Fruit fly (Drosophila melanogaster) whole organism, embryonic: Measurements from ENCODE around the gene Cog1.
A peak's percentile ranks its signal among the peaks of the same experiment; 100 is the strongest.

Experiments used
- Atf3 ChIP-seq: fragments of 200-800 bp; sonication (Bioruptor generic); optimal IDR thresholded peaks from 3 replicates; lab custom pipeline; 2016; ENCODE audit warnings: missing biosample characterization, missing genetic modification characterization
- CG10543 ChIP-seq: fragments of 200-800 bp; sonication (Bioruptor generic); optimal IDR thresholded peaks from 3 replicates; lab custom pipeline; 2017; ENCODE audit warnings: missing biosample characterization, mild to moderate bottlenecking, missing genetic modification characterization, moderate library complexity
- CG11504 ChIP-seq: fragments of 200-800 bp; sonication (Bioruptor generic); optimal IDR thresholded peaks from 3 replicates; lab custom pipeline; 2019; ENCODE audit warnings: missing biosample characterization, mild to moderate bottlenecking, missing genetic modification characterization, moderate library complexity
- CG11560 ChIP-seq: fragments of 200-800 bp; sonication (Bioruptor generic); IDR thresholded peaks from 3 replicates; pipeline ENCODE4 v1.3.6; 2022; ENCODE audit warnings: missing biosample characterization, missing genetic modification characterization
- CG12071 ChIP-seq: fragments of 200-800 bp; sonication (Bioruptor generic); optimal IDR thresholded peaks from 3 replicates; lab custom pipeline; 2018; ENCODE audit warnings: missing biosample characterization, mild to moderate bottlenecking, missing genetic modification characterization
- CG15269 ChIP-seq: fragments of 200-800 bp; sonication (Bioruptor generic); optimal IDR thresholded peaks from 2 replicates; lab custom pipeline; 2018; ENCODE audit warnings: missing biosample characterization, mild to moderate bottlenecking, missing genetic modification characterization, moderate library complexity
- CG15514 ChIP-seq: fragments of 200-800 bp; sonication (Bioruptor generic); optimal IDR thresholded peaks from 3 replicates; lab custom pipeline; 2017; ENCODE audit warnings: missing biosample characterization, missing genetic modification characterization, mild to moderate bottlenecking, moderate library complexity, missing genetic modification reagents
- CG16813 ChIP-seq: fragments of 200-800 bp; sonication (Bioruptor generic); IDR thresholded peaks from 3 replicates; pipeline ENCODE4 v1.3.6; 2022; ENCODE audit warnings: missing biosample characterization, missing genetic modification characterization; ENCODE audit not compliant: partially characterized antibody
- CG16863 ChIP-seq: fragments of 200-800 bp; sonication (Bioruptor generic); optimal IDR thresholded peaks from 3 replicates; lab custom pipeline; 2016; ENCODE audit warnings: missing biosample characterization, missing genetic modification characterization
- CG2129 ChIP-seq: fragments of 200-800 bp; sonication (Bioruptor generic); IDR thresholded peaks from 2 replicates; pipeline ENCODE4 v1.3.6; 2022; ENCODE audit warnings: missing biosample characterization, missing genetic modification characterization; ENCODE audit not compliant: partially characterized antibody
- CG34376 ChIP-seq: fragments of 200-800 bp; sonication (Bioruptor generic); optimal IDR thresholded peaks from 2 replicates; lab custom pipeline; 2018; ENCODE audit warnings: missing biosample characterization, mild to moderate bottlenecking, missing genetic modification characterization
- CG6654 ChIP-seq: fragments of 200-800 bp; sonication (Bioruptor generic); optimal IDR thresholded peaks from 2 replicates; lab custom pipeline; 2017; ENCODE audit warnings: missing biosample characterization, mild to moderate bottlenecking, missing genetic modification characterization
- D ChIP-seq, 2 experiments: fragments of 200-800 bp in 1 of 2; fragments of >200 bp in 1 of 2; sonication (Bioruptor generic) in 1 of 2; optimal IDR thresholded peaks; 2 replicates in 1 of 2; 3 replicates in 1 of 2; lab custom pipeline; 2017; ENCODE audit warnings: mild to moderate bottlenecking in 1 of 2, missing biosample characterization in 1 of 2, missing genetic modification characterization in 1 of 2, missing genetic modification reagents in 1 of 2
- D19A ChIP-seq: fragments of 200-800 bp; optimal IDR thresholded peaks from 3 replicates; lab custom pipeline; 2019; ENCODE audit warnings: missing biosample characterization, mild to moderate bottlenecking, missing genetic modification characterization, moderate library complexity
- Dbx ChIP-seq: fragments of 200-800 bp; sonication (Bioruptor generic); IDR thresholded peaks from 3 replicates; pipeline ENCODE4 v1.3.6; 2022; ENCODE audit warnings: missing biosample characterization, missing genetic modification characterization
- E2f1 ChIP-seq: fragments of 200-800 bp; sonication (Bioruptor generic); IDR thresholded peaks from 2 replicates; pipeline ENCODE4 v1.3.6; 2022; ENCODE audit warnings: missing biosample characterization, missing genetic modification characterization
- Ets65A ChIP-seq: fragments of 200-800 bp; sonication (Bioruptor generic); peaks from one replicate; lab custom pipeline; 2016; ENCODE audit warnings: missing biosample characterization, missing genetic modification characterization
- HLH3B ChIP-seq: fragments of 200-800 bp; sonication (Bioruptor generic); IDR thresholded peaks from 2 replicates; pipeline ENCODE4 v1.3.6; 2022; ENCODE audit warnings: missing biosample characterization, missing genetic modification characterization
- Hand ChIP-seq: fragments of 200-800 bp; sonication (Bioruptor generic); optimal IDR thresholded peaks from 2 replicates; lab custom pipeline; 2017; ENCODE audit warnings: mild to moderate bottlenecking, missing biosample characterization, missing genetic modification reagents, missing genetic modification characterization
- Lhr ChIP-seq: fragments of 200-800 bp; sonication (Bioruptor generic); optimal IDR thresholded peaks from 3 replicates; lab custom pipeline; 2017; ENCODE audit warnings: mild to moderate bottlenecking, missing biosample characterization, missing genetic modification reagents, missing genetic modification characterization
- Nf-YC ChIP-seq: fragments of 200-800 bp; optimal IDR thresholded peaks from 3 replicates; lab custom pipeline; 2019; ENCODE audit warnings: missing biosample characterization, mild to moderate bottlenecking, missing genetic modification characterization, moderate library complexity
- ap ChIP-seq: fragments of 200-800 bp; sonication (Bioruptor generic); IDR thresholded peaks from 2 replicates; pipeline ENCODE4 v1.3.6; 2022; ENCODE audit warnings: missing biosample characterization, missing genetic modification characterization
- dan ChIP-seq: fragments of 200-800 bp; sonication (Bioruptor generic); IDR thresholded peaks from 2 replicates; pipeline ENCODE4 v1.3.6; 2022; ENCODE audit warnings: missing biosample characterization, missing genetic modification characterization
- dpn ChIP-seq, 2 experiments: fragments of 200-800 bp; sonication (Bioruptor generic); optimal IDR thresholded peaks; 3 replicates each; lab custom pipeline; 2016; ENCODE audit warnings: missing biosample characterization in 2 of 2, missing genetic modification characterization in 2 of 2
- exex ChIP-seq: fragments of 200-800 bp; sonication (Bioruptor generic); optimal IDR thresholded peaks from 4 replicates; lab custom pipeline; 2018; ENCODE audit warnings: missing biosample characterization, mild to moderate bottlenecking, missing genetic modification characterization, moderate library complexity
- fu2 ChIP-seq: fragments of 200-800 bp; sonication (Bioruptor generic); optimal IDR thresholded peaks from 2 replicates; lab custom pipeline; 2016; ENCODE audit warnings: missing biosample characterization, missing genetic modification characterization
- gcm ChIP-seq: fragments of 200-800 bp; sonication (Bioruptor generic); optimal IDR thresholded peaks from 2 replicates; lab custom pipeline; 2019; ENCODE audit warnings: missing biosample characterization, mild to moderate bottlenecking, missing genetic modification characterization, moderate library complexity
- gfzf ChIP-seq: fragments of 200-800 bp; sonication (Bioruptor generic); optimal IDR thresholded peaks from 2 replicates; lab custom pipeline; 2016; ENCODE audit warnings: missing biosample characterization, mild to moderate bottlenecking, missing genetic modification characterization, moderate library complexity
- ind ChIP-seq: fragments of 200-800 bp; sonication (Bioruptor generic); optimal IDR thresholded peaks from 3 replicates; lab custom pipeline; 2016; ENCODE audit warnings: missing biosample characterization, missing genetic modification characterization
- knrl ChIP-seq: fragments of 200-800 bp; sonication (Bioruptor generic); IDR thresholded peaks from 3 replicates; pipeline ENCODE4 v1.3.6; 2022; ENCODE audit warnings: missing biosample characterization, missing genetic modification characterization; ENCODE audit not compliant: partially characterized antibody
- nau ChIP-seq: fragments of 200-800 bp; sonication (Bioruptor generic); optimal IDR thresholded peaks from 3 replicates; lab custom pipeline; 2017; ENCODE audit warnings: missing biosample characterization, mild to moderate bottlenecking, missing genetic modification characterization, missing genetic modification reagents
- oc ChIP-seq: fragments of 200-800 bp; sonication (Bioruptor generic); optimal IDR thresholded peaks from 2 replicates; lab custom pipeline; 2018; ENCODE audit warnings: missing biosample characterization, mild to moderate bottlenecking, missing genetic modification characterization, moderate library complexity
- otp ChIP-seq: fragments of 200-800 bp; sonication (Bioruptor generic); IDR thresholded peaks from 3 replicates; pipeline ENCODE4, ENCODE4 v1.3.6; 2022; ENCODE audit warnings: missing biosample characterization, missing genetic modification characterization
- row ChIP-seq: fragments of 200-800 bp; sonication (Bioruptor generic); IDR thresholded peaks from 3 replicates; pipeline ENCODE4 v1.3.6; 2022; ENCODE audit warnings: missing biosample characterization, missing genetic modification characterization
- stwl ChIP-seq: fragments of 200-800 bp; sonication (Bioruptor generic); optimal IDR thresholded peaks from 3 replicates; lab custom pipeline; 2018; ENCODE audit warnings: missing biosample characterization, mild to moderate bottlenecking, missing genetic modification characterization, moderate library complexity
- tgo ChIP-seq: fragments of 200-800 bp; sonication (Bioruptor generic); IDR thresholded peaks from 3 replicates; pipeline ENCODE4 v1.3.6; 2022; ENCODE audit warnings: missing biosample characterization, missing genetic modification characterization
- wor ChIP-seq: fragments of 200-800 bp; sonication (Bioruptor generic); IDR thresholded peaks from 2 replicates; pipeline ENCODE4 v1.3.6; 2022; ENCODE audit warnings: missing biosample characterization, missing genetic modification characterization

The Cog1 gene

dm6 chr3R:12244468-12245060, 25.1 kb upstream of the Cog1 start (continued):
- no peak for TF ChIP-seq Ets65A (GFP tag; lab: Kevin White, UChicago)
- TF ChIP-seq CG12071 (GFP tag; lab: Kevin White, UChicago), result peak; percentile 12
- no peak for TF ChIP-seq CG6654 (GFP tag; lab: Kevin White, UChicago)
- no peak for TF ChIP-seq Dbx (GFP tag; lab: Robert Waterston, UW)
- peak; percentile 58; the same call in 1 of the 3 replicates for TF ChIP-seq otp (GFP tag; lab: Robert Waterston, UW)
- no peak for TF ChIP-seq CG15269 (tag; lab: Kevin White, UChicago)
- no peak for TF ChIP-seq ind (GFP tag; lab: Kevin White, UChicago)
- no peak for TF ChIP-seq CG16813 (GFP tag; lab: Robert Waterston, UW)
- no peak for TF ChIP-seq Atf3 (GFP tag; lab: Kevin White, UChicago)
- no peak for TF ChIP-seq nau (GFP tag; lab: Kevin White, UChicago)
- TF ChIP-seq CG16863 (GFP tag; lab: Kevin White, UChicago), result no peak
- TF ChIP-seq Lhr, result no peak
- TF ChIP-seq CG11504 (tag; lab: Kevin White, UChicago), result no peak
- TF ChIP-seq CG2129, result no peak

- TF ChIP-seq oc, result peak; percentile 1
- TF ChIP-seq CG11560 (tag; lab: Robert Waterston, UW), result no peak
- TF ChIP-seq knrl (GFP tag; lab: Robert Waterston, UW), result 0 out of 3 replicates have a peak, but pooled peaks have one; percentile 6
Observed at dm6 chr3R:12239166-12239565, 19.7 kb upstream of the Cog1 start, which contains the start of gene Cyp313a3. TSS of gene Cyp313a3 (minus strand) at chr3R:12239266.

- TF ChIP-seq HLH3B (GFP tag; lab: Robert Waterston, UW) (no peak), dpn (GFP tag; optimal IDR thresholded peaks at IDR 0.05; lab: Kevin White, UChicago) (no peak)
Observed at dm6 chr3R:12236804-12237203, 17.3 kb upstream of the Cog1 start, which contains the start of gene Cyp313a2. TSS of gene Cyp313a2 (minus strand) at chr3R:12236904.

dm6 chr3R:12234584-12234983, 15.1 kb upstream of the Cog1 start, which contains the start of gene Cyp313a5:
TSS of gene Cyp313a5 (minus strand) at chr3R:12234684.
- TF ChIP-seq E2f1 (GFP tag; lab: Robert Waterston, UW), result no peak

- TF ChIP-seq stwl (tag; lab: Kevin White, UChicago), result no peak
- TF ChIP-seq row (GFP tag; lab: Robert Waterston, UW), result no peak
- no peak for TF ChIP-seq D (optimal IDR thresholded peaks at IDR 0.05; lab: Kevin White, UChicago)
- TF ChIP-seq D (GFP tag; optimal IDR thresholded peaks at IDR 0.05; lab: Kevin White, UChicago), result no peak
- TF ChIP-seq Hand, result no peak
- no peak for TF ChIP-seq dan (GFP tag; lab: Robert Waterston, UW)
- TF ChIP-seq wor (GFP tag; lab: Robert Waterston, UW), result no peak
- no peak for TF ChIP-seq CG34376
- no peak for TF ChIP-seq CG10543
- no peak for TF ChIP-seq gfzf (GFP tag; lab: Kevin White, UChicago)
- no peak for TF ChIP-seq fu2 (GFP tag; lab: Kevin White, UChicago)
- no peak for TF ChIP-seq Nf-YC (tag; lab: Kevin White, UChicago)
- TF ChIP-seq gcm (GFP tag; lab: Kevin White, UChicago), result no peak
- no peak for TF ChIP-seq tgo (GFP tag; lab: Robert Waterston, UW)
- no peak for TF ChIP-seq exex
- no peak for TF ChIP-seq D19A
- TF ChIP-seq ap, result no peak
- no peak for TF ChIP-seq CG15514 (GFP tag; lab: Kevin White, UChicago)
- TF ChIP-seq, all 482 proteins: peak for 0
Observed at dm6 chr3R:12232629-12233028, 13.1 kb upstream of the Cog1 start, which contains the start of gene Pglym87. TSS of gene Pglym87 (minus strand) at chr3R:12232729.
